Worm (Caenorhabditis elegans) whole organism, L3 larva: Measurements from ENCODE around the gene Y68A4A.10.

Experiments
- R02D3.7 ChIP-seq: fragments of 150-350 bp; optimal IDR thresholded peaks from 2 replicates; lab custom pipeline; 2014; ENCODE audit warnings: missing biosample characterization, missing genetic modification characterization
- ZK546.5 ChIP-seq: sonication (generic microtip); optimal IDR thresholded peaks from 2 replicates; lab custom pipeline; 2017; ENCODE audit warnings: missing biosample characterization, missing genetic modification characterization
- aly-2 ChIP-seq: fragments of 150-350 bp; optimal IDR thresholded peaks from 2 replicates; lab custom pipeline; 2014; ENCODE audit warnings: missing biosample characterization, missing genetic modification characterization
- ama-1 ChIP-seq: fragments of 150-350 bp; optimal IDR thresholded peaks from 2 replicates; lab custom pipeline; 2018
- ceh-16 ChIP-seq: sonication (generic microtip); optimal IDR thresholded peaks from 2 replicates; lab custom pipeline; 2017; ENCODE audit warnings: missing biosample characterization, missing genetic modification characterization
- ceh-82 ChIP-seq: fragments of 150-350 bp; optimal IDR thresholded peaks from 2 replicates; lab custom pipeline; 2014; ENCODE audit warnings: missing biosample characterization, missing genetic modification characterization
- ceh-9 ChIP-seq: sonication (generic microtip); optimal IDR thresholded peaks from 2 replicates; lab custom pipeline; 2018; ENCODE audit warnings: missing biosample characterization, missing genetic modification characterization
- daf-12 ChIP-seq: fragments of 150-350 bp; optimal IDR thresholded peaks from 2 replicates; lab custom pipeline; 2014; ENCODE audit warnings: missing biosample characterization, missing genetic modification reagents, missing genetic modification characterization
- egl-27 ChIP-seq: sonication (generic microtip); optimal IDR thresholded peaks from 4 replicates; lab custom pipeline; 2017; ENCODE audit warnings: missing biosample characterization, missing genetic modification reagents, missing genetic modification characterization
- egl-5 ChIP-seq: fragments of 150-350 bp; optimal IDR thresholded peaks from 2 replicates; lab custom pipeline; 2017; ENCODE audit warnings: missing biosample characterization, missing genetic modification reagents, missing genetic modification characterization, inconsistent platforms
- elt-1 ChIP-seq: fragments of 150-350 bp; optimal IDR thresholded peaks from 2 replicates; lab custom pipeline; 2014; ENCODE audit warnings: missing biosample characterization, missing genetic modification characterization
- elt-2 ChIP-seq: sonication (generic microtip); optimal IDR thresholded peaks from 2 replicates; lab custom pipeline; 2016; ENCODE audit warnings: missing genetic modification reagents, mild to moderate bottlenecking, missing genetic modification characterization, missing compliant biosample characterization
- elt-3 ChIP-seq, 3 experiments: fragments of 150-350 bp in 1 of 3; sonication (generic microtip) in 2 of 3; optimal IDR thresholded peaks; 2 replicates in 2 of 3; 4 replicates in 1 of 3; lab custom pipeline; 2014 to 2017; ENCODE audit warnings: missing biosample characterization in 3 of 3, missing genetic modification characterization in 3 of 3
- eor-1 ChIP-seq, 2 experiments: fragments of 150-350 bp; optimal IDR thresholded peaks; 2 replicates each; lab custom pipeline; 2014 to 2018; ENCODE audit warnings: missing biosample characterization in 2 of 2, missing genetic modification characterization in 2 of 2
- fkh-2 ChIP-seq: fragments of 150-350 bp; optimal IDR thresholded peaks from 2 replicates; lab custom pipeline; 2014; ENCODE audit warnings: missing biosample characterization, missing genetic modification reagents, missing genetic modification characterization
- fos-1 ChIP-seq: fragments of 150-350 bp; optimal IDR thresholded peaks from 2 replicates; lab custom pipeline; 2014; ENCODE audit warnings: missing biosample characterization, missing genetic modification characterization
- hmg-11 ChIP-seq: sonication (generic microtip); optimal IDR thresholded peaks from 2 replicates; lab custom pipeline; 2016; ENCODE audit warnings: missing genetic modification characterization, missing compliant biosample characterization
- lin-15B ChIP-seq: fragments of 150-350 bp; optimal IDR thresholded peaks from 2 replicates; lab custom pipeline; 2014; ENCODE audit warnings: missing biosample characterization, missing genetic modification characterization
- mml-1 ChIP-seq: fragments of 150-350 bp; sonication (generic microtip); optimal IDR thresholded peaks from 3 replicates; lab custom pipeline; 2014; ENCODE audit warnings: missing biosample characterization, missing genetic modification characterization
- nfya-1 ChIP-seq: sonication (generic microtip); optimal IDR thresholded peaks from 2 replicates; lab custom pipeline; 2017; ENCODE audit warnings: missing genetic modification characterization, mild to moderate bottlenecking, missing compliant biosample characterization, antibody characterized with exemption, moderate library complexity; ENCODE audit not compliant: insufficient read depth
- nhr-11 ChIP-seq: fragments of 150-350 bp; optimal IDR thresholded peaks from 2 replicates; lab custom pipeline; 2014; ENCODE audit warnings: missing biosample characterization, missing genetic modification characterization
- nhr-23 ChIP-seq: fragments of 150-350 bp; optimal IDR thresholded peaks from 2 replicates; lab custom pipeline; 2014; ENCODE audit warnings: missing biosample characterization, missing genetic modification reagents, missing genetic modification characterization
- nhr-237 ChIP-seq: fragments of 150-350 bp; optimal IDR thresholded peaks from 2 replicates; lab custom pipeline; 2014; ENCODE audit warnings: missing biosample characterization, missing genetic modification characterization
- nhr-25 ChIP-seq: sonication (generic microtip); optimal IDR thresholded peaks from 2 replicates; lab custom pipeline; 2017; ENCODE audit warnings: missing biosample characterization, missing genetic modification characterization
- nhr-43 ChIP-seq: sonication (generic microtip); optimal IDR thresholded peaks from 2 replicates; lab custom pipeline; 2016; ENCODE audit warnings: mild to moderate bottlenecking, missing genetic modification characterization, missing compliant biosample characterization; ENCODE audit not compliant: poor library complexity, severe bottlenecking
- nhr-67 ChIP-seq: fragments of 150-350 bp; optimal IDR thresholded peaks from 2 replicates; lab custom pipeline; 2014; ENCODE audit warnings: missing biosample characterization, missing genetic modification characterization
- nhr-76 ChIP-seq: fragments of 150-350 bp; sonication (generic microtip); optimal IDR thresholded peaks from 5 replicates; lab custom pipeline; 2014; ENCODE audit warnings: missing biosample characterization, missing genetic modification characterization
- nhr-77 ChIP-seq: fragments of 150-350 bp; optimal IDR thresholded peaks from 2 replicates; lab custom pipeline; 2014; ENCODE audit warnings: missing biosample characterization, missing genetic modification characterization
- pha-4 ChIP-seq: fragments of 150-350 bp; optimal IDR thresholded peaks from 2 replicates; lab custom pipeline; 2014; ENCODE audit warnings: missing biosample characterization, missing genetic modification reagents, missing genetic modification characterization
- sea-2 ChIP-seq: fragments of 150-350 bp; sonication (generic microtip); optimal IDR thresholded peaks from 4 replicates; lab custom pipeline; 2014; ENCODE audit warnings: missing biosample characterization, missing genetic modification reagents, missing genetic modification characterization
- skn-1 ChIP-seq: fragments of 150-350 bp; optimal IDR thresholded peaks from 2 replicates; lab custom pipeline; 2014; ENCODE audit warnings: missing biosample characterization, missing genetic modification characterization
- snpc-4 ChIP-seq: fragments of 150-350 bp; optimal IDR thresholded peaks from 2 replicates; lab custom pipeline; 2014; ENCODE audit warnings: missing biosample characterization, missing genetic modification characterization
- tbx-2 ChIP-seq: sonication (generic microtip); optimal IDR thresholded peaks from 2 replicates; lab custom pipeline; 2016; ENCODE audit warnings: mild to moderate bottlenecking, missing genetic modification characterization, missing compliant biosample characterization
- unc-39 ChIP-seq: sonication (generic microtip); optimal IDR thresholded peaks from 4 replicates; lab custom pipeline; 2017; ENCODE audit warnings: missing biosample characterization, missing genetic modification characterization
- unc-62 ChIP-seq: fragments of 150-350 bp; sonication (generic microtip); optimal IDR thresholded peaks from 4 replicates; lab custom pipeline; 2014; ENCODE audit warnings: missing biosample characterization, missing genetic modification reagents, missing genetic modification characterization
- zag-1 ChIP-seq: fragments of 150-350 bp; optimal IDR thresholded peaks from 2 replicates; lab custom pipeline; 2014; ENCODE audit warnings: missing biosample characterization, missing genetic modification characterization
- ztf-11 ChIP-seq: fragments of 150-350 bp; optimal IDR thresholded peaks from 2 replicates; lab custom pipeline; 2014; ENCODE audit warnings: missing biosample characterization, missing genetic modification characterization

Gene Y68A4A.10

ce11 chrV:17223305-17223704 lies 21.4 kb downstream of the Y68A4A.10 start, which contains the start of gene srh-252:
TSS of gene srh-252 (minus strand) at chrV:17223405.
- TF ChIP-seq nhr-11 (tag; lab: Kevin White, UChicago): no peak
- TF ChIP-seq hmg-11: no peak
- no peak for TF ChIP-seq sea-2
- no peak for TF ChIP-seq R02D3.7
- TF ChIP-seq ZK546.5 (tag; lab: Kevin White, UChicago): no peak
- TF ChIP-seq tbx-2: no peak
- no peak for TF ChIP-seq pha-4
- TF ChIP-seq nhr-76 (tag; lab: Kevin White, UChicago): no peak
- no peak for TF ChIP-seq egl-5 (tag; lab: Kevin White, UChicago)
- TF ChIP-seq nhr-77 (tag; lab: Kevin White, UChicago): no peak
- no peak for TF ChIP-seq ztf-11
- no peak for TF ChIP-seq ceh-16 (tag; lab: Kevin White, UChicago)
- TF ChIP-seq nhr-237 (tag; lab: Kevin White, UChicago): no peak

ce11 chrV:17225389-17225788 lies 23.4 kb downstream of the Y68A4A.10 start, which contains the start of gene scl-25:
TSS of gene scl-25 (plus strand) at chrV:17225689.
- TF ChIP-seq fos-1 (tag; lab: Kevin White, UChicago): no peak
- TF ChIP-seq elt-2: no peak
- no peak for TF ChIP-seq nfya-1
- TF ChIP-seq lin-15B (tag; lab: Kevin White, UChicago): no peak
- no peak for TF ChIP-seq aly-2 (tag; lab: Kevin White, UChicago)
- no peak for TF ChIP-seq ama-1 (lab: Kevin White, UChicago)
- TF ChIP-seq pha-4: no peak
- no peak for TF ChIP-seq ceh-9 (tag; lab: Kevin White, UChicago)
- TF ChIP-seq fkh-2: no peak
- TF ChIP-seq hmg-11: no peak
- TF ChIP-seq R02D3.7: no peak
- no peak for TF ChIP-seq nhr-77 (tag; lab: Kevin White, UChicago)
- no peak for TF ChIP-seq tbx-2
- TF ChIP-seq eor-1 (tag; optimal IDR thresholded peaks at IDR 0.05; lab: Kevin White, UChicago): no peak
- no peak for TF ChIP-seq unc-39 (tag; lab: Kevin White, UChicago)
- TF ChIP-seq, all 47 proteins: peak for 0

ce11 chrV:17226119-17226518 lies 24.2 kb downstream of the Y68A4A.10 start, which contains the start of gene srh-112:
TSS of gene srh-112 (minus strand) at chrV:17226219.
- TF ChIP-seq nhr-23 (tag; lab: Kevin White, UChicago): no peak
- TF ChIP-seq nhr-25 (tag; lab: Kevin White, UChicago): no peak
- no peak for TF ChIP-seq elt-1
- TF ChIP-seq ama-1 (lab: Kevin White, UChicago): no peak
- no peak for TF ChIP-seq nfya-1
- no peak for TF ChIP-seq skn-1 (tag; lab: Kevin White, UChicago)
- TF ChIP-seq unc-62: no peak
- no peak for TF ChIP-seq pha-4
- no peak for TF ChIP-seq nhr-43
- TF ChIP-seq ceh-82: no peak
- TF ChIP-seq lin-15B (tag; lab: Kevin White, UChicago): no peak
- no peak for TF ChIP-seq daf-12 (tag; lab: Kevin White, UChicago)
- TF ChIP-seq eor-1 (tag; optimal IDR thresholded peaks at IDR 0.05; lab: Kevin White, UChicago): no peak
- TF ChIP-seq nhr-77 (tag; lab: Kevin White, UChicago): no peak
- TF ChIP-seq snpc-4 (tag; lab: Kevin White, UChicago): no peak
- no peak for TF ChIP-seq elt-2

- TF ChIP-seq aly-2 (tag; lab: Kevin White, UChicago) (no peak), egl-27 (tag; lab: Kevin White, UChicago) (no peak), pha-4 (no peak), nhr-67 (tag; lab: Kevin White, UChicago) (no peak), nhr-11 (tag; lab: Kevin White, UChicago) (no peak), elt-3 (tag; optimal IDR thresholded peaks at IDR 0.05; lab: Kevin White, UChicago) (no peak), R02D3.7 (no peak), elt-1 (no peak), sea-2 (no peak), zag-1 (no peak), snpc-4 (tag; lab: Kevin White, UChicago) (no peak), daf-12 (tag; lab: Kevin White, UChicago) (no peak), unc-39 (tag; lab: Kevin White, UChicago) (no peak), lin-15B (tag; lab: Kevin White, UChicago) (no peak), mml-1 (no peak)
Measured at ce11 chrV:17232403-17232802, 30.5 kb downstream of the Y68A4A.10 start.
